Fruit fly (Drosophila melanogaster): ENCODE data around the gene CG33116.

Gene CG33116

dm6 chr2L:19533247-19533646 is at the start of gene CG33116:
Gene CG33116, plus strand, starts transcription at chr2L:19533479.
- TF ChIP-seq CG1620 (GFP tag; optimal IDR thresholded peaks at IDR 0.05): peak; percentile 71
- TF ChIP-seq Crg-1 (GFP tag; optimal IDR thresholded peaks at IDR 0.05): peak; percentile 89
- peak; percentile 88 for TF ChIP-seq CG33017 (tag; optimal IDR thresholded peaks at IDR 0.05)
- TF ChIP-seq CG14711 (tag; optimal IDR thresholded peaks at IDR 0.05): peak; percentile 81
- TF ChIP-seq CG12768 (GFP tag; optimal IDR thresholded peaks at IDR 0.05): peak; percentile 88
- TF ChIP-seq ovo (GFP tag; optimal IDR thresholded peaks at IDR 0.05): peak; percentile 72
- peak; percentile 36 for TF ChIP-seq tj (GFP tag; optimal IDR thresholded peaks at IDR 0.05)
- TF ChIP-seq cnc (optimal IDR thresholded peaks at IDR 0.05): no peak
- TF ChIP-seq Clk (GFP tag; optimal IDR thresholded peaks at IDR 0.05): peak; percentile 35
- TF ChIP-seq CG5204 (GFP tag; optimal IDR thresholded peaks at IDR 0.05): peak; percentile 67
- TF ChIP-seq toe (GFP tag; optimal IDR thresholded peaks at IDR 0.05): peak; percentile 75
- TF ChIP-seq Mnt (GFP tag; optimal IDR thresholded peaks at IDR 0.05): peak; percentile 85
- peak; percentile 68 for TF ChIP-seq CG11617 (GFP tag; optimal IDR thresholded peaks at IDR 0.05)
- peak; percentile 75 for TF ChIP-seq pad (GFP tag; optimal IDR thresholded peaks at IDR 0.05)
- TF ChIP-seq kay (GFP tag; ENCODE audit: borderline replicate concordance): no peak
- TF ChIP-seq Hr96 (GFP tag; optimal IDR thresholded peaks at IDR 0.05): peak; percentile 79
- peak; percentile 78 for TF ChIP-seq CG7045 (GFP tag; optimal IDR thresholded peaks at IDR 0.05)
- peak; percentile 30 for TF ChIP-seq cic (GFP tag; optimal IDR thresholded peaks at IDR 0.05)
- TF ChIP-seq CG7101 (tag; optimal IDR thresholded peaks at IDR 0.05): peak; percentile 88
- peak; percentile 78 for TF ChIP-seq bab1 (GFP tag; optimal IDR thresholded peaks at IDR 0.05)

dm6 chr2L:19484539-19484938 is 48.7 kb upstream of the CG33116 start, which contains the start of the genes CG10195 and CG13084:
Gene CG10195, minus strand, starts transcription at chr2L:19484705.
Gene CG13084, plus strand, starts transcription at chr2L:19484930.
- TF ChIP-seq Clk (GFP tag; optimal IDR thresholded peaks at IDR 0.05) (no peak), Hr96 (GFP tag; optimal IDR thresholded peaks at IDR 0.05) (no peak), CG14711 (tag; optimal IDR thresholded peaks at IDR 0.05) (no peak), cnc (optimal IDR thresholded peaks at IDR 0.05) (no peak), tj (GFP tag; optimal IDR thresholded peaks at IDR 0.05) (no peak)

- no peak for TF ChIP-seq Mnt (GFP tag; optimal IDR thresholded peaks at IDR 0.05)
- TF ChIP-seq CG11617 (GFP tag; optimal IDR thresholded peaks at IDR 0.05): no peak
- no peak for TF ChIP-seq Hr96 (GFP tag; optimal IDR thresholded peaks at IDR 0.05)
- no peak for TF ChIP-seq Crg-1 (GFP tag; optimal IDR thresholded peaks at IDR 0.05)
- TF ChIP-seq CG1620 (GFP tag; optimal IDR thresholded peaks at IDR 0.05): no peak
- TF ChIP-seq CG7101 (tag; optimal IDR thresholded peaks at IDR 0.05): no peak
- no peak for TF ChIP-seq pad (GFP tag; optimal IDR thresholded peaks at IDR 0.05)
- TF ChIP-seq toe (GFP tag; optimal IDR thresholded peaks at IDR 0.05): no peak
- no peak for TF ChIP-seq CG7045 (GFP tag; optimal IDR thresholded peaks at IDR 0.05)
- no peak for TF ChIP-seq CG14711 (tag; optimal IDR thresholded peaks at IDR 0.05)
- no peak for TF ChIP-seq Clk (GFP tag; optimal IDR thresholded peaks at IDR 0.05)
- TF ChIP-seq CG33017 (tag; optimal IDR thresholded peaks at IDR 0.05): no peak
- TF ChIP-seq kay (GFP tag; ENCODE audit: borderline replicate concordance): no peak
- no peak for TF ChIP-seq CG12768 (GFP tag; optimal IDR thresholded peaks at IDR 0.05)
These were observed 46.1 kb upstream of the CG33116 start, which contains the start of gene CG13083 for dm6 chr2L:19487190-19487589. Gene CG13083, plus strand, starts transcription at chr2L:19487490.

- TF ChIP-seq tj (GFP tag; optimal IDR thresholded peaks at IDR 0.05): peak; percentile 51
- no peak for TF ChIP-seq CG1620 (GFP tag; optimal IDR thresholded peaks at IDR 0.05)
- no peak for TF ChIP-seq CG7045 (GFP tag; optimal IDR thresholded peaks at IDR 0.05)
- TF ChIP-seq bab1 (GFP tag; optimal IDR thresholded peaks at IDR 0.05): peak; percentile 88
- no peak for TF ChIP-seq kay (GFP tag; ENCODE audit: borderline replicate concordance)
- no peak for TF ChIP-seq Hr96 (GFP tag; optimal IDR thresholded peaks at IDR 0.05)
- no peak for TF ChIP-seq toe (GFP tag; optimal IDR thresholded peaks at IDR 0.05)
- peak; percentile 68 for TF ChIP-seq CG7101 (tag; optimal IDR thresholded peaks at IDR 0.05)
- no peak for TF ChIP-seq Clk (GFP tag; optimal IDR thresholded peaks at IDR 0.05)
- TF ChIP-seq ovo (GFP tag; optimal IDR thresholded peaks at IDR 0.05): no peak
- TF ChIP-seq CG5204 (GFP tag; optimal IDR thresholded peaks at IDR 0.05): no peak
- no peak for TF ChIP-seq Crg-1 (GFP tag; optimal IDR thresholded peaks at IDR 0.05)
- TF ChIP-seq pad (GFP tag; optimal IDR thresholded peaks at IDR 0.05): no peak
- TF ChIP-seq CG33017 (tag; optimal IDR thresholded peaks at IDR 0.05): peak; percentile 84
- peak; percentile 36 for TF ChIP-seq Mnt (GFP tag; optimal IDR thresholded peaks at IDR 0.05)
- TF ChIP-seq cnc (optimal IDR thresholded peaks at IDR 0.05): no peak
- peak; percentile 69 for TF ChIP-seq CG12768 (GFP tag; optimal IDR thresholded peaks at IDR 0.05)
- peak; percentile 18 for TF ChIP-seq cic (GFP tag; optimal IDR thresholded peaks at IDR 0.05)
- TF ChIP-seq CG11617 (GFP tag; optimal IDR thresholded peaks at IDR 0.05): peak; percentile 60
- TF ChIP-seq CG14711 (tag; optimal IDR thresholded peaks at IDR 0.05): peak; percentile 69
These were observed 43.2 kb upstream of the CG33116 start, which contains the start of the genes CG10194 and CG18094 for dm6 chr2L:19489997-19490461. Gene CG10194, minus strand, starts transcription at chr2L:19490104. Gene CG18094, plus strand, starts transcription at chr2L:19490262.

- TF ChIP-seq ovo (GFP tag; optimal IDR thresholded peaks at IDR 0.05) (peak; percentile 67), pad (GFP tag; optimal IDR thresholded peaks at IDR 0.05) (peak; percentile 38), bab1 (GFP tag; optimal IDR thresholded peaks at IDR 0.05) (peak; percentile 78), CG12768 (GFP tag; optimal IDR thresholded peaks at IDR 0.05) (peak; percentile 74), CG11617 (GFP tag; optimal IDR thresholded peaks at IDR 0.05) (peak; percentile 73), toe (GFP tag; optimal IDR thresholded peaks at IDR 0.05) (no peak), kay (GFP tag; ENCODE audit: borderline replicate concordance) (no peak), Clk (GFP tag; optimal IDR thresholded peaks at IDR 0.05) (peak; percentile 36), Hr96 (GFP tag; optimal IDR thresholded peaks at IDR 0.05) (peak; percentile 11), cic (GFP tag; optimal IDR thresholded peaks at IDR 0.05) (no peak), cnc (optimal IDR thresholded peaks at IDR 0.05) (no peak), CG5204 (GFP tag; optimal IDR thresholded peaks at IDR 0.05) (no peak), CG7101 (tag; optimal IDR thresholded peaks at IDR 0.05) (peak; percentile 85), CG33017 (tag; optimal IDR thresholded peaks at IDR 0.05) (peak; percentile 59), CG14711 (tag; optimal IDR thresholded peaks at IDR 0.05) (peak; percentile 81), CG1620 (GFP tag; optimal IDR thresholded peaks at IDR 0.05) (peak; percentile 27), Mnt (GFP tag; optimal IDR thresholded peaks at IDR 0.05) (peak; percentile 37), tj (GFP tag; optimal IDR thresholded peaks at IDR 0.05) (peak; percentile 70), Crg-1 (GFP tag; optimal IDR thresholded peaks at IDR 0.05) (peak; percentile 46), CG7045 (GFP tag; optimal IDR thresholded peaks at IDR 0.05) (peak; percentile 60)
These were observed 40.2 kb upstream of the CG33116 start, which contains the start of the genes swm and Ctu2 for dm6 chr2L:19492934-19493686. Gene swm, plus strand, starts transcription at chr2L:19493251. Gene Ctu2, minus strand, starts transcription at chr2L:19493253.

All from whole organism, adult.